Fruit fly (Drosophila melanogaster) whole organism, prepupa: ENCODE measurements around the gene dod.

Source experiments
- Blimp-1 ChIP-seq: fragments of 200-800 bp; sonication (Bioruptor generic); optimal IDR thresholded peaks from 3 replicates; lab custom pipeline; 2017; ENCODE audit warnings: missing biosample characterization, missing genetic modification characterization, mild to moderate bottlenecking, moderate library complexity, missing genetic modification reagents
- CG10631 ChIP-seq: fragments of 200-800 bp; sonication (Bioruptor generic); optimal IDR thresholded peaks from 2 replicates; lab custom pipeline; 2016; ENCODE audit warnings: missing biosample characterization, missing genetic modification characterization
- CG10669 ChIP-seq: fragments of 200-800 bp; sonication (Bioruptor generic); optimal IDR thresholded peaks from 3 replicates; lab custom pipeline; 2018; ENCODE audit warnings: missing biosample characterization, mild to moderate bottlenecking, missing genetic modification characterization, moderate library complexity
- CG11294 ChIP-seq: fragments of 200-800 bp; sonication (Bioruptor generic); IDR thresholded peaks from 2 replicates; pipeline ENCODE4 v1.3.6; 2022; ENCODE audit warnings: missing biosample characterization, missing genetic modification characterization
- CG11762 ChIP-seq: fragments of 200-800 bp; sonication (Bioruptor generic); optimal IDR thresholded peaks from 3 replicates; lab custom pipeline; 2016; ENCODE audit warnings: missing biosample characterization, missing genetic modification characterization; ENCODE audit not compliant: insufficient read depth
- CG15336 ChIP-seq: fragments of 200-800 bp; sonication (Bioruptor generic); IDR thresholded peaks from 2 replicates; pipeline ENCODE4 v1.3.6; 2022; ENCODE audit warnings: missing biosample characterization, missing genetic modification characterization
- CG1621 ChIP-seq: fragments of 200-800 bp; sonication (Bioruptor generic); optimal IDR thresholded peaks from 3 replicates; lab custom pipeline; 2018; ENCODE audit warnings: missing biosample characterization, mild to moderate bottlenecking, missing genetic modification characterization
- CG16779 ChIP-seq: fragments of 200-800 bp; sonication (Bioruptor generic); optimal IDR thresholded peaks from 3 replicates; lab custom pipeline; 2017; ENCODE audit warnings: missing biosample characterization, mild to moderate bottlenecking, missing genetic modification characterization
- CG3032 ChIP-seq: fragments of 200-800 bp; optimal IDR thresholded peaks from 2 replicates; lab custom pipeline; 2019; ENCODE audit warnings: missing biosample characterization, mild to moderate bottlenecking, missing genetic modification characterization, moderate library complexity
- CG31627 ChIP-seq: fragments of 200-800 bp; sonication (Bioruptor generic); optimal IDR thresholded peaks from 3 replicates; lab custom pipeline; 2016; ENCODE audit warnings: missing biosample characterization, missing genetic modification characterization
- CG32006 ChIP-seq: fragments of 200-800 bp; sonication (Bioruptor generic); optimal IDR thresholded peaks from 3 replicates; lab custom pipeline; 2017; ENCODE audit warnings: missing biosample characterization, mild to moderate bottlenecking, missing genetic modification characterization
- CG34406 ChIP-seq: fragments of 200-800 bp; sonication (Bioruptor generic); optimal IDR thresholded peaks from 3 replicates; lab custom pipeline; 2016; ENCODE audit warnings: missing biosample characterization, missing genetic modification characterization
- CG3919 ChIP-seq: fragments of 200-800 bp; sonication (Bioruptor generic); optimal IDR thresholded peaks from 3 replicates; lab custom pipeline; 2016; ENCODE audit warnings: missing biosample characterization, missing genetic modification characterization
- CG6163 ChIP-seq: fragments of 200-800 bp; sonication (Bioruptor generic); IDR thresholded peaks from 3 replicates; pipeline ENCODE4 v1.3.6; 2022; ENCODE audit warnings: missing biosample characterization, missing genetic modification characterization
- CG6808 ChIP-seq: fragments of 200-800 bp; sonication (Bioruptor generic); optimal IDR thresholded peaks from 3 replicates; lab custom pipeline; 2017; ENCODE audit warnings: missing biosample characterization, missing genetic modification characterization, mild to moderate bottlenecking, moderate library complexity, missing genetic modification reagents
- CG7368 ChIP-seq: fragments of 200-800 bp; sonication (Bioruptor generic); optimal IDR thresholded peaks from 3 replicates; lab custom pipeline; 2016; ENCODE audit warnings: missing biosample characterization, missing genetic modification characterization
- CG8119 ChIP-seq: fragments of 200-800 bp; sonication (Bioruptor generic); IDR thresholded peaks from 3 replicates; pipeline ENCODE4 v1.3.6; 2022; ENCODE audit warnings: missing biosample characterization, missing genetic modification characterization
- CG8319 ChIP-seq: fragments of 200-800 bp; sonication (Bioruptor generic); optimal IDR thresholded peaks from 3 replicates; lab custom pipeline; 2016; ENCODE audit warnings: missing biosample characterization, missing genetic modification characterization
- CG9139 ChIP-seq: fragments of 200-800 bp; sonication (Bioruptor generic); optimal IDR thresholded peaks from 3 replicates; lab custom pipeline; 2017; ENCODE audit warnings: missing biosample characterization, mild to moderate bottlenecking, missing genetic modification characterization
- Eip75B ChIP-seq: fragments of 200-800 bp; sonication (Bioruptor generic); optimal IDR thresholded peaks from 3 replicates; lab custom pipeline; 2016; ENCODE audit warnings: missing biosample characterization, missing genetic modification characterization
- Eip78C ChIP-seq: fragments of 200-800 bp; sonication (Bioruptor generic); peaks from one replicate; lab custom pipeline; 2016; ENCODE audit warnings: missing biosample characterization, missing genetic modification characterization
- Ets21C ChIP-seq: fragments of 200-800 bp; sonication (Bioruptor generic); optimal IDR thresholded peaks from 3 replicates; lab custom pipeline; 2016; ENCODE audit warnings: missing biosample characterization, missing genetic modification characterization
- Ets96B ChIP-seq: fragments of 200-800 bp; optimal IDR thresholded peaks from 2 replicates; lab custom pipeline; 2019; ENCODE audit warnings: missing biosample characterization, mild to moderate bottlenecking, missing genetic modification characterization, moderate library complexity
- Gug ChIP-seq: fragments of 200-800 bp; sonication (Bioruptor generic); IDR thresholded peaks from 2 replicates; pipeline ENCODE4 v1.3.6; 2022; ENCODE audit warnings: missing biosample characterization, missing genetic modification characterization
- Hr38 ChIP-seq: sonication (Bioruptor generic); optimal IDR thresholded peaks from 2 replicates; lab custom pipeline; 2016; ENCODE audit warnings: missing biosample characterization, missing genetic modification characterization
- Hr39 ChIP-seq: fragments of 200-800 bp; sonication (Bioruptor generic); optimal IDR thresholded peaks from 2 replicates; lab custom pipeline; 2016; ENCODE audit warnings: missing biosample characterization, missing genetic modification characterization
- Hr4 ChIP-seq: fragments of 200-800 bp; sonication (Bioruptor generic); optimal IDR thresholded peaks from 3 replicates; lab custom pipeline; 2016; ENCODE audit warnings: missing biosample characterization, missing genetic modification characterization
- Lpt ChIP-seq: fragments of 200-800 bp; sonication (Bioruptor generic); optimal IDR thresholded peaks from 3 replicates; lab custom pipeline; 2016; ENCODE audit warnings: missing biosample characterization, missing genetic modification characterization
- Met ChIP-seq: fragments of 200-800 bp; sonication (Bioruptor generic); optimal IDR thresholded peaks from 3 replicates; lab custom pipeline; 2016; ENCODE audit warnings: missing biosample characterization, missing genetic modification characterization
- Sox102F ChIP-seq: fragments of 200-800 bp; sonication (Bioruptor generic); optimal IDR thresholded peaks from 2 replicates; lab custom pipeline; 2016; ENCODE audit warnings: missing biosample characterization, mild to moderate bottlenecking, missing genetic modification characterization
- Sox14 ChIP-seq: fragments of 200-800 bp; sonication (Bioruptor generic); optimal IDR thresholded peaks from 3 replicates; lab custom pipeline; 2016; ENCODE audit warnings: missing biosample characterization, missing genetic modification characterization
- Sox15 ChIP-seq: fragments of 200-800 bp; sonication (Bioruptor generic); optimal IDR thresholded peaks from 3 replicates; lab custom pipeline; 2016; ENCODE audit warnings: missing biosample characterization, missing genetic modification characterization
- achi ChIP-seq: fragments of 200-800 bp; sonication (Bioruptor generic); optimal IDR thresholded peaks from 3 replicates; lab custom pipeline; 2016; ENCODE audit warnings: missing biosample characterization, missing genetic modification characterization
- cyc ChIP-seq: fragments of 200-800 bp; sonication (Bioruptor generic); optimal IDR thresholded peaks from 3 replicates; lab custom pipeline; 2016; ENCODE audit warnings: missing biosample characterization, missing genetic modification characterization
- dac ChIP-seq: fragments of 200-800 bp; sonication (Bioruptor generic); optimal IDR thresholded peaks from 2 replicates; lab custom pipeline; 2017; ENCODE audit warnings: missing biosample characterization, mild to moderate bottlenecking, missing genetic modification characterization
- eg ChIP-seq: fragments of 200-800 bp; sonication (Bioruptor generic); IDR thresholded peaks from 3 replicates; pipeline ENCODE4 v1.3.6; 2022; ENCODE audit warnings: missing biosample characterization, missing genetic modification characterization
- esn ChIP-seq: fragments of 200-800 bp; sonication (Bioruptor generic); optimal IDR thresholded peaks from 2 replicates; lab custom pipeline; 2016; ENCODE audit warnings: missing biosample characterization, mild to moderate bottlenecking, missing genetic modification characterization, moderate library complexity
- fd59A ChIP-seq: fragments of 200-800 bp; sonication (Bioruptor generic); optimal IDR thresholded peaks from 2 replicates; lab custom pipeline; 2017; ENCODE audit warnings: missing biosample characterization, mild to moderate bottlenecking, missing genetic modification characterization, missing genetic modification reagents
- fd85E ChIP-seq: fragments of 200-800 bp; sonication (Bioruptor generic); optimal IDR thresholded peaks from 3 replicates; lab custom pipeline; 2016; ENCODE audit warnings: missing biosample characterization, missing genetic modification characterization
- fkh ChIP-seq: fragments of 200-800 bp; sonication (Bioruptor generic); optimal IDR thresholded peaks from 3 replicates; lab custom pipeline; 2017; ENCODE audit warnings: missing biosample characterization, mild to moderate bottlenecking, missing genetic modification characterization, moderate library complexity
- lz ChIP-seq: fragments of 200-800 bp; sonication (Bioruptor generic); optimal IDR thresholded peaks from 3 replicates; lab custom pipeline; 2016; ENCODE audit warnings: missing biosample characterization, missing genetic modification characterization
- net ChIP-seq: fragments of 200-800 bp; sonication (Bioruptor generic); optimal IDR thresholded peaks from 3 replicates; lab custom pipeline; 2016; ENCODE audit warnings: missing biosample characterization, missing genetic modification characterization
- pdm3 ChIP-seq: fragments of 200-800 bp; sonication (Bioruptor generic); optimal IDR thresholded peaks from 3 replicates; lab custom pipeline; 2016; ENCODE audit warnings: missing biosample characterization, missing genetic modification characterization
- salr ChIP-seq, 2 experiments: fragments of 200-800 bp; sonication (Bioruptor generic); optimal IDR thresholded peaks; 3 replicates each; lab custom pipeline; 2016 to 2018; ENCODE audit warnings: missing biosample characterization in 2 of 2, missing genetic modification characterization in 2 of 2, mild to moderate bottlenecking in 1 of 2
- ss ChIP-seq, 2 experiments: fragments of 200-800 bp; sonication (Bioruptor generic); optimal IDR thresholded peaks; 2 replicates in 1 of 2; 3 replicates in 1 of 2; lab custom pipeline; 2017 to 2018; ENCODE audit warnings: mild to moderate bottlenecking in 2 of 2, missing biosample characterization in 2 of 2, missing genetic modification characterization in 2 of 2, moderate library complexity in 1 of 2
- svp ChIP-seq: fragments of 200-800 bp; sonication (Bioruptor generic); peaks from one replicate; lab custom pipeline; 2016; ENCODE audit warnings: missing biosample characterization, missing genetic modification characterization
- topi ChIP-seq: fragments of 200-800 bp; sonication (Bioruptor generic); optimal IDR thresholded peaks from 3 replicates; lab custom pipeline; 2016; ENCODE audit warnings: missing biosample characterization, missing genetic modification characterization
- vri ChIP-seq: fragments of 200-800 bp; sonication (Bioruptor generic); optimal IDR thresholded peaks from 3 replicates; lab custom pipeline; 2016; ENCODE audit warnings: missing biosample characterization, mild to moderate bottlenecking, missing genetic modification characterization

dod gene

dm6 chrX:21323171-21323695 lies 21.9 kb upstream of the dod start:
- peak; percentile 24; the same call in 2 of the 3 replicates for TF ChIP-seq CG6163 (GFP tag; lab: Robert Waterston, UW)
- TF ChIP-seq ss (GFP tag; optimal IDR thresholded peaks at IDR 0.05; lab: Kevin White, UChicago): peak; percentile 27 to 36
- peak; percentile 39 for TF ChIP-seq CG1621 (tag; lab: Kevin White, UChicago)
- TF ChIP-seq fd59A (GFP tag; lab: Kevin White, UChicago): no peak
- TF ChIP-seq vri: no peak
- 0 out of 2 replicates have a peak, but pooled peaks have one; percentile 7 for TF ChIP-seq CG15336 (GFP tag; lab: Robert Waterston, UW)
- TF ChIP-seq svp (GFP tag; lab: Kevin White, UChicago): peak; percentile 63
- peak; percentile 43 for TF ChIP-seq Eip78C (GFP tag; lab: Kevin White, UChicago)

DNA sequence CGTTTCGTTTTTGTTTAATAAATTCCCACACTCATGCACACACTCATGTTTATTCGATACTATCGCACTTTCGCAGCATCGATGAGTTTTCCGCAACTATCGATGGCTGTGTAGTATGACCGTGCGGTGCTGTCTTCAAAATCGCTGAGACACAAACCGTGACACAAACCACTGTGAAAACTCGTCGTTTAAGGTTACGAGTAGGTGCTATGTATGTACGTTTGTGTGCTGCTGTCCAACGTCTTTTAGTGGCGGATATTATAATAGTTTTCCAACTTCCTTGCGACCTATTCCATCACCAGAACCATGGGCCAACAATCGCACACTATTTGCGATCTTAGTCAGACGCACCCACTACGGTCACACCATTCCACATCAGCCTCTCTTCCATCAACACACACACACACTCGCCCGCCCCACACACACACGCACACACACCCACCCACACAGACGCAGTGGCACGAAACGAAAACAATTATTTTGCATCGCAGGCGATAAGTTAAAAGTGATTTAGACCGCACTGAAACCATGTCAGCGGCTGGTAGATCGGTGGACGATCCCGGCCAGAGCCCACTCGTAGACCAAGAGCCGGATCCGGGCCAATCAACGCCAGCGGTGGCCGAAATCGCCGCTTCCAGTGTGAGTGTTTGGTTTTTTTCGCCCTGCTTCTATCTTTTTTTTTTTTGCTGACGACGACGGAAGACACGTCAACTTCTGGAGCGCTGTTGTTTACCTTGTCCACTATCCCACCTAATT lies 21.0 kb upstream of the dod start, which contains the start of the genes Dd and CG1486:
Gene Dd, minus strand, starts transcription at position 77 of the 756 bp plus-strand sequence.
Gene CG1486, plus strand, starts transcription at position 114 of the 756 bp plus-strand sequence.
- TF ChIP-seq CG3919: no peak
- no peak for TF ChIP-seq Sox102F (GFP tag; lab: Kevin White, UChicago)
- no peak for TF ChIP-seq vri
- TF ChIP-seq CG31627 (GFP tag; lab: Kevin White, UChicago): peak; percentile 9
- no peak for TF ChIP-seq Blimp-1 (GFP tag; lab: Kevin White, UChicago)
- no peak for TF ChIP-seq CG7368 (GFP tag; lab: Kevin White, UChicago)
- no peak for TF ChIP-seq Hr39 (GFP tag; lab: Kevin White, UChicago)
- TF ChIP-seq CG1621 (tag; lab: Kevin White, UChicago): no peak
- no peak for TF ChIP-seq Lpt (GFP tag; lab: Kevin White, UChicago)
- no peak for TF ChIP-seq Hr4
- no peak for TF ChIP-seq fd85E (GFP tag; lab: Kevin White, UChicago)
- TF ChIP-seq CG3032: no peak
- TF ChIP-seq CG9139 (GFP tag; lab: Kevin White, UChicago): no peak
- TF ChIP-seq Sox14 (GFP tag; lab: Kevin White, UChicago): peak; percentile 25
- TF ChIP-seq fkh: peak; percentile 74
- TF ChIP-seq Sox15 (GFP tag; lab: Kevin White, UChicago): no peak
- no peak for TF ChIP-seq CG10631 (GFP tag; lab: Kevin White, UChicago)
- peak; percentile 35 for TF ChIP-seq Eip78C (GFP tag; lab: Kevin White, UChicago)
- 0 out of 3 replicates have a peak, but pooled peaks have one; percentile 6 for TF ChIP-seq CG6163 (GFP tag; lab: Robert Waterston, UW)
- TF ChIP-seq CG8119: no peak
- TF ChIP-seq Hr38 (GFP tag; lab: Kevin White, UChicago): no peak
- no peak for TF ChIP-seq salr (GFP tag; optimal IDR thresholded peaks at IDR 0.05; lab: Kevin White, UChicago)
- no peak for TF ChIP-seq topi (GFP tag; lab: Kevin White, UChicago)
- no peak for TF ChIP-seq cyc (GFP tag; lab: Kevin White, UChicago)
- no peak for TF ChIP-seq eg (GFP tag; lab: Robert Waterston, UW)
- TF ChIP-seq Ets21C: no peak
- TF ChIP-seq CG16779 (tag; lab: Kevin White, UChicago): no peak
- TF ChIP-seq net (GFP tag; lab: Kevin White, UChicago): no peak
- TF ChIP-seq CG11762 (GFP tag; lab: Kevin White, UChicago): no peak
- no peak for TF ChIP-seq esn (GFP tag; lab: Kevin White, UChicago)
- no peak for TF ChIP-seq pdm3 (GFP tag; lab: Kevin White, UChicago)
- TF ChIP-seq Eip75B (GFP tag; lab: Kevin White, UChicago): no peak
- TF ChIP-seq CG8319 (GFP tag; lab: Kevin White, UChicago): no peak
- no peak for TF ChIP-seq CG10669 (GFP tag; lab: Kevin White, UChicago)
- TF ChIP-seq lz (GFP tag; lab: Kevin White, UChicago): no peak
- no peak for TF ChIP-seq dac (GFP tag; lab: Kevin White, UChicago)
- no peak for TF ChIP-seq CG6808 (GFP tag; lab: Kevin White, UChicago)
- TF ChIP-seq CG34406 (GFP tag; lab: Kevin White, UChicago): no peak
- TF ChIP-seq Gug: no peak
- TF ChIP-seq Ets96B (tag; lab: Kevin White, UChicago): no peak
- no peak for TF ChIP-seq CG32006 (GFP tag; lab: Kevin White, UChicago)
- 0 out of 2 replicates have a peak, but pooled peaks have one; percentile 22 for TF ChIP-seq CG15336 (GFP tag; lab: Robert Waterston, UW)
- TF ChIP-seq Met (GFP tag; lab: Kevin White, UChicago): no peak
- no peak for TF ChIP-seq CG11294 (GFP tag; lab: Robert Waterston, UW)
- TF ChIP-seq achi (GFP tag; lab: Kevin White, UChicago): peak; percentile 0
